Worm (Caenorhabditis elegans): Measurements from ENCODE around the gene coq-2.

Gene coq-2

ce11 chrIII:6888497-6888896 lies 47.3 kb upstream of the coq-2 start (continued):
- TF ChIP-seq hlh-11 (tag; optimal IDR thresholded peaks at IDR 0.05), result peak; percentile 29
- TF ChIP-seq nhr-76 (tag; optimal IDR thresholded peaks at IDR 0.05), result no peak
- 0 out of 2 replicates have a peak, but pooled peaks have one; percentile 55 for TF ChIP-seq F44E2.7 (GFP tag; IDR thresholded peaks at IDR 0.05)
- no peak for TF ChIP-seq ZK337.2 (GFP tag; IDR thresholded peaks at IDR 0.05)
- TF ChIP-seq tag-97 (GFP tag; IDR thresholded peaks at IDR 0.05), result no peak
- no peak for TF ChIP-seq nhr-28 (tag; optimal IDR thresholded peaks at IDR 0.05)
- no peak for TF ChIP-seq nhr-77 (tag; optimal IDR thresholded peaks at IDR 0.05)
- TF ChIP-seq dve-1 (tag; optimal IDR thresholded peaks at IDR 0.05; ENCODE audit: insufficient read depth), result peak; percentile 43
- peak; percentile 80 for TF ChIP-seq madf-9 (GFP tag; conservative IDR thresholded peaks at IDR 0.05)
- TF ChIP-seq cey-2 (tag; optimal IDR thresholded peaks at IDR 0.05; ENCODE audit: borderline replicate concordance, insufficient read depth), result no peak
- peak; percentile 84 for TF ChIP-seq egl-43 (GFP tag; IDR thresholded peaks at IDR 0.05)
- TF ChIP-seq ceh-62 (tag; optimal IDR thresholded peaks at IDR 0.05), result no peak
- TF ChIP-seq unc-62 (GFP tag; optimal IDR thresholded peaks at IDR 0.05 in 1 of 2), result peak in 1 of 2 experiments; percentile 7
- TF ChIP-seq unc-62 (tag; optimal IDR thresholded peaks at IDR 0.05), result no peak
- TF ChIP-seq mxl-2 (GFP tag; conservative IDR thresholded peaks at IDR 0.05), result 0 out of 2 replicates have a peak, but pooled peaks have one; percentile 55
- TF ChIP-seq unc-39 (tag; optimal IDR thresholded peaks at IDR 0.05), result no peak
- TF ChIP-seq saeg-2 (GFP tag; IDR thresholded peaks at IDR 0.05), result 0 out of 2 replicates have a peak, but pooled peaks have one; percentile 36
- no peak for TF ChIP-seq attf-4 (tag; optimal IDR thresholded peaks at IDR 0.05)
- TF ChIP-seq zip-11 (GFP tag; IDR thresholded peaks at IDR 0.05), result no peak
- peak; percentile 66 for TF ChIP-seq zip-2 (tag; optimal IDR thresholded peaks at IDR 0.05)
- no peak for TF ChIP-seq nhr-11 (tag; optimal IDR thresholded peaks at IDR 0.05)
- no peak for TF ChIP-seq T20F7.1 (GFP tag; optimal IDR thresholded peaks at IDR 0.05)
- peak; percentile 39 for TF ChIP-seq rbr-2 (tag; optimal IDR thresholded peaks at IDR 0.05)
- TF ChIP-seq daf-8 (GFP tag; IDR thresholded peaks at IDR 0.05), result no peak
- TF ChIP-seq Y105C5A.15 (GFP tag; IDR thresholded peaks at IDR 0.05), result peak; percentile 79; the same call in 1 of the 2 replicates
- peak; percentile 33; the same call in 1 of the 2 replicates for TF ChIP-seq ceh-20 (GFP tag; IDR thresholded peaks at IDR 0.05)
- TF ChIP-seq nhr-111 (GFP tag; optimal IDR thresholded peaks at IDR 0.05), result no peak
- no peak for TF ChIP-seq D1046.2 (GFP tag; IDR thresholded peaks at IDR 0.05)
- no peak for TF ChIP-seq ZK546.5 (tag; optimal IDR thresholded peaks at IDR 0.05)
- TF ChIP-seq madf-5 (GFP tag; IDR thresholded peaks at IDR 0.05), result peak; percentile 28 to 86; a peak in 2 of 4 replicates
- TF ChIP-seq nhr-237 (tag; optimal IDR thresholded peaks at IDR 0.05), result no peak
- TF ChIP-seq daf-19 (GFP tag; conservative IDR thresholded peaks at IDR 0.05), result peak; percentile 76; the same call in 1 of the 2 replicates
- TF ChIP-seq lin-1 (GFP tag; IDR thresholded peaks at IDR 0.05), result peak; percentile 47
- no peak for TF ChIP-seq skn-1 (tag; optimal IDR thresholded peaks at IDR 0.05)
- TF ChIP-seq daf-16 (GFP tag; optimal IDR thresholded peaks at IDR 0.05), result peak; percentile 23 to 36
- peak; percentile 32 for TF ChIP-seq daf-16 (tag; optimal IDR thresholded peaks at IDR 0.05)
- no peak for TF ChIP-seq R02D3.7 (tag; optimal IDR thresholded peaks at IDR 0.05)
- no peak for TF ChIP-seq ama-1 (optimal IDR thresholded peaks at IDR 0.05)
- TF ChIP-seq Y48G9A.11 (GFP tag; IDR thresholded peaks at IDR 0.05), result peak; percentile 64
- peak in 1 of 2 experiments; percentile 40 for TF ChIP-seq mdl-1 (tag; optimal IDR thresholded peaks at IDR 0.05)
- no peak for TF ChIP-seq egl-27 (tag; optimal IDR thresholded peaks at IDR 0.05)
- TF ChIP-seq nhr-42 (GFP tag; IDR thresholded peaks at IDR 0.05), result no peak; the same call in 1 of the 2 replicates
- no peak for TF ChIP-seq gei-8 (GFP tag; optimal IDR thresholded peaks at IDR 0.05)
- no peak for TF ChIP-seq sdz-12 (GFP tag; optimal IDR thresholded peaks at IDR 0.05)
- no peak for TF ChIP-seq php-3 (GFP tag; IDR thresholded peaks at IDR 0.05)
- TF ChIP-seq Y5F2A.4 (GFP tag; optimal IDR thresholded peaks at IDR 0.05), result peak; percentile 63
- TF ChIP-seq hmg-1.1 (GFP tag; IDR thresholded peaks at IDR 0.05), result peak; percentile 70
- TF ChIP-seq F37D6.2 (tag; optimal IDR thresholded peaks at IDR 0.05), result peak; percentile 18
- peak; percentile 46 for TF ChIP-seq mep-1 (tag; optimal IDR thresholded peaks at IDR 0.05)
- TF ChIP-seq hif-1 (tag; optimal IDR thresholded peaks at IDR 0.05), result no peak
- no peak for TF ChIP-seq daf-12 (tag; optimal IDR thresholded peaks at IDR 0.05)
- no peak for TF ChIP-seq ceh-32 (tag; optimal IDR thresholded peaks at IDR 0.05; ENCODE audit: poor library complexity)

Measured in whole organism, L4 larva.